Worm (Caenorhabditis elegans): ENCODE measurements around the gene sre-20.

The sre-20 gene

DNA sequence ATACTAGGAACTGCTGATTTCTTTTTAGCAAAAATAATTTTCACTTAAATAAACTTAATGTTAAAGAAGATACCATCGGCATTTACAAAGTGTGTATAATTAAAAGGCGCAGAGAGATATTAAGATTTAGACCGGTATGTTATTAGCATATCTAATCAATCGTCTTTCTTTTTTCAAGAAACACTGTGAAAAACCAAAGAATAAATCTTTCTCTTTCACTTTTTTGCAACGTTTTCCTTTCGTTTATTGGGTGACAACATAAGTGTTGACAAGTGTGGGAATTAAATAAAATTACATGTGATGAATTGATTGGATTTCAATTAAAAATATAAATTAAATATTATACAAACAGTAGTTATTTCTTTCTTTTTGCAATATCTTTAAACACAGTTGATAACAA, 32.4 kb downstream of the sre-20 start, which contains the start of gene C15C8.8:
Gene C15C8.8, minus strand, starts transcription at position 101 of the 400 bp plus-strand sequence.
- no peak for TF ChIP-seq unc-62 (GFP tag; optimal IDR thresholded peaks at IDR 0.05)

ce11 chrV:12751495-12752050, 33.2 kb downstream of the sre-20 start, which contains the start of gene C15C8.6:
C15C8.6 (minus strand) TSS chrV:12751545.
- no peak for TF ChIP-seq unc-62 (GFP tag; optimal IDR thresholded peaks at IDR 0.05)

DNA sequence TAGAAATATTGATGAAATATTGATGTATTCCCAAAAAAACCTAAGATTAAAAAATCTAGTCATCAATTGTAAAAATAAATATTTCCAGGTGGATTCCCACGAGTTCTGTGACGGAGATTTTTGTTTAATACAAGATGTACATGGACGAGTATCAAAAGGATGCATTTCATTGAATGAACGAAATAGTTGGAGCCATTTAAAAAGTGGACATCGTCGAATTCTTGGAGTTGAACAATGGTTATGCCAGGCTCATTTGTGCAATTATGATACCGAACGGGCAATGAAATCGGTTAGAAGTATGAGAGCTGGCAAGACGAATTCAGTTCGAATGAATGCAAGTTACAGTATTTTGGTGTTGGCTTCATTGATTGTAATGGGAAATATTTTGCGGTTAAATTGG, 35.2 kb downstream of the sre-20 start:
- TF ChIP-seq unc-62 (GFP tag; optimal IDR thresholded peaks at IDR 0.05) = no peak

DNA sequence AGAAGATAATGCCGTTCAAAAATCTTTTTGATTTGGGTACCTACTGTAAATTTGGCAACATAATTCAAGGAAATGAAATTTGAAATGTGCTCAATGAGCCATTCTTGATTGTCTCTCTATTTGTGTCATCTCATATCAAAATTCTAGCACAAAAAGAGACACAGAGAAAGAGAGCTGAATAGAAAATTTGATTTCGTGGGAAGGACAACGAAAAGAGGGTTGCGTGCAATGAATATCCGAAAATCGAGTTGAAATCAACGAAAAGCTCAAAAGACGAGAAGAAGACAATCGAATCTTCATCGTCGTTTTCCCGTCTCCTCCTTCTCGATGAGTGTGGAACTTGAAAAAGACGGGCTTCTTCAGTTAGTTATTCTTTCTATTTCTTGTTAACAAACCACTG, 36.9 kb downstream of the sre-20 start, which contains the start of gene C15C8.5:
Gene C15C8.5, plus strand, starts transcription at position 152 of the 400 bp plus-strand sequence.
- TF ChIP-seq unc-62 (GFP tag; optimal IDR thresholded peaks at IDR 0.05) = no peak

DNA sequence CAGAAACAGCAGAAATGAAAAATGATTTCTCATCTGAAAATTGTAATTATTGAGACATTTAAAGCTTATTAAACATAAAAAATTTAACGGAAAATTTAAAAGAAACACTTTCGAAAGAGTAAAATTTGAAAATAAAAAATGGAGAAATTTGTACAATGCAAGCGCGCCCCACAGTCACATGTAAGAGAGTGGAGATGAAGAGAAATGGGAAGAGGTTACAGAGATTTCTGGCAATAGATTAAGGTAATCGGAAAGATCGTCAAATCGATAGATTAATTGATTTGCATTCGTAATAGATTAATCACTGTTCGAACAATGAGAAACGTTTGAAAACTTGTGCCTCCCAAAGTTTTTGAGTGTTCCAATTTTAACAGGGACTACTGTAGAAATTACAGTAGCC, 37.3 kb downstream of the sre-20 start, which contains the start of gene C15C8.4:
Gene C15C8.4, minus strand, starts transcription at position 33 of the 400 bp plus-strand sequence.
- no peak for TF ChIP-seq unc-62 (GFP tag; optimal IDR thresholded peaks at IDR 0.05)

DNA sequence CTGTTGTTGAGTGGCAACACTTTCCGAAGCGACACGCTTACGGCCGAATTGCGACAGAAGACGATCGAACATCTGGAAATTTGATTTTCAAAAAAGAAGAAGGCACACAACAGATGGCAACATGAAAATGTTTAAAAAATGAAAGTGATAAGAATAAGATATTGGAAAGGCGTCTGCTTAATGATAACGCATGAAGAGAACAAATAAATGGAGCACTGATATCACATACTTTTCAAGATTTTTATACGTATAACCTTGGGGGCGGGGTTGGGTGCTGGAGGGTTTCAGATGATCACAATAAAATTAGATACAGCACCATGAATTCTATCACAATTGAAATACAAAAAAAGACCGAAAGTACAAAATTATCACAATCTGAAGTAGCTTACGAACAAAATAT, 39.8 kb downstream of the sre-20 start, which contains the start of gene C15C8.7:
Gene C15C8.7, minus strand, starts transcription at position 72 of the 400 bp plus-strand sequence.
- TF ChIP-seq unc-62 (GFP tag; optimal IDR thresholded peaks at IDR 0.05) = no peak

DNA sequence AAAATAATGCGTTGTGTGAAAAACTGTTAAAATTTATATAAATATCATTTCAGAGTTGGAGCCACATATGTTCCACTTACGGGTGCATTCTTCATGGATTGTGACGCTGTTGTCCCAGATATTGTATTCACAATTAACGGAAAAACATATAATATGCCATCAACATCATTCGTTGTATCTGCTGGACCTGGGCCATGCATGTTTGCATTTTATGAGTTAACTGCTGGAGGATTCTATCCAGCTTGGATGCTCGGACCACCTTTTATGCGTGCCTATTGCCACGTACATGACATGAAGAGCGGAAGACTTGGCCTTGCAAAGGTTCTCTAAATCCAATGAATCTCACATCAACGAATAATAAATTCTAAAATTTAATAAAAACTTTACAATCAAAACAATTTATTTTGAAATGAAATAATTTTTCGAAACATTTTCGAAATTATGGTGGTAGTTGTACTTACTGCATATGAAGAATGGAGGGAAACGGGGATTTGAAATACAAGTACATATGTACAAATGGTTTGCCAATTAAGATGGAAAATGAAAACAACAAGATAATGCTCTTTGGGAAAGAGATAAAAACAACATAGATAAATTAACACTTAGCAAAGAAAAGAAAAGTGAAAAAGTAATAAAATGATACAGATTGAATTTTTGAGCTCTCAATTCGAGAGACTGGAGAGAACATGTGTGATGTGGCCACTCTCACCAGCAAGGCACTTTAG, 40.8 kb downstream of the sre-20 start:
- no peak for TF ChIP-seq unc-62 (GFP tag; optimal IDR thresholded peaks at IDR 0.05)

ce11 chrV:12741684-12742083, 43.1 kb downstream of the sre-20 start, which contains the start of gene hrg-7:
hrg-7 (plus strand) TSS chrV:12742041.
- no peak for TF ChIP-seq unc-62 (GFP tag; optimal IDR thresholded peaks at IDR 0.05)

DNA sequence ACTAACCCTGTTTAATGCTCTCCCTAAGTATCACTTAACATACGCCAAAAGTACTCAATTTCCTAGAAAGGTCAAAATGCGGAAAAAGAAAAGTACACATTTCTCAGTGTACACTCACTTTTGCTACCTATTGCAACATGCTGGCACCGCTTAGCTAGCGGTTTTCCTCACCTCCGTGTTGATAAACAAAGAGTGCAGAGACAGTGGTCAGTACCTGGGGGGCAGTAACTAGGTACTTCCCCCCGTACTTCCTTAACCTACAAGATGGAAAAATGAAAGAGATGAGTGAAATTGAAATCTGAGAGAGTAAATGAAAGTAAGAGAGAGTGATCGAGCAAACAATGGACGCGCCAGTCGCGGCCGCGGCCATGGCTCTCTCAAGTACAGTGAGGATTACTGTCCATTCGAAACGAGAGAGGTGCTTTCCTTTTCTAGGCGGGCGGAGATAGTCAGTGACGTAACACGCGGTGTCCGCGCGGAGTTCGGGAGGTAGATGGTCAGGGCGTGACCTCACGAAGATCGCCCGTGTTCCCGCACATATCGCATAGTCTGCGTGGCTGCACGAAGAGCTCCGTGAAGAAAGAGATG, 48.5 kb downstream of the sre-20 start, which contains the start of gene cky-1:
Gene cky-1, plus strand, starts transcription at position 538 of the 588 bp plus-strand sequence.
- no peak for TF ChIP-seq unc-62 (GFP tag; optimal IDR thresholded peaks at IDR 0.05)

ce11 chrV:12733465-12734248, 51.1 kb downstream of the sre-20 start, which contains the start of the genes dhs-21 and xbx-9:
dhs-21 (minus strand) TSS chrV:12733645.
xbx-9 (plus strand) TSS chrV:12734198.
- TF ChIP-seq unc-62 (GFP tag; optimal IDR thresholded peaks at IDR 0.05) = no peak
